Worm (Caenorhabditis elegans): ENCODE data around the gene T13A10.2.

Gene T13A10.2

ce11 chrIV:6299523-6299922 is 46.4 kb downstream of the T13A10.2 start:
- TF ChIP-seq tra-4 (tag; optimal IDR thresholded peaks at IDR 0.05): no peak
- no peak for TF ChIP-seq ama-1 (optimal IDR thresholded peaks at IDR 0.05)
- no peak for TF ChIP-seq B0310.2 (tag; optimal IDR thresholded peaks at IDR 0.05)

- TF ChIP-seq pes-1 (GFP tag; IDR thresholded peaks at IDR 0.05): no peak
- no peak for TF ChIP-seq scrt-1 (GFP tag; IDR thresholded peaks at IDR 0.05)
- no peak for TF ChIP-seq ceh-36 (tag; optimal IDR thresholded peaks at IDR 0.05)
- TF ChIP-seq F13C5.2 (tag; optimal IDR thresholded peaks at IDR 0.05): no peak
- no peak for TF ChIP-seq tbx-37 (GFP tag; conservative IDR thresholded peaks at IDR 0.05)
- TF ChIP-seq tbx-11 (GFP tag; IDR thresholded peaks at IDR 0.05): no peak
- no peak for TF ChIP-seq aly-1 (tag; optimal IDR thresholded peaks at IDR 0.05)
- TF ChIP-seq hnd-1 (tag; optimal IDR thresholded peaks at IDR 0.05): no peak
- TF ChIP-seq flt-1 (GFP tag; IDR thresholded peaks at IDR 0.05): no peak
- no peak for TF ChIP-seq ceh-13 (GFP tag; optimal IDR thresholded peaks at IDR 0.05)
- no peak for TF ChIP-seq B0310.2 (tag; optimal IDR thresholded peaks at IDR 0.05)
- TF ChIP-seq tra-4 (tag; optimal IDR thresholded peaks at IDR 0.05): no peak
Observed at ce11 chrIV:6301764-6302163, 48.7 kb downstream of the T13A10.2 start, which contains the start of gene srv-26. srv-26 (minus strand) TSS chrIV:6301864.

Data from whole organism, early embryonic.